Worm (Caenorhabditis elegans): ENCODE measurements around the gene T06A1.1.

Gene T06A1.1

DNA sequence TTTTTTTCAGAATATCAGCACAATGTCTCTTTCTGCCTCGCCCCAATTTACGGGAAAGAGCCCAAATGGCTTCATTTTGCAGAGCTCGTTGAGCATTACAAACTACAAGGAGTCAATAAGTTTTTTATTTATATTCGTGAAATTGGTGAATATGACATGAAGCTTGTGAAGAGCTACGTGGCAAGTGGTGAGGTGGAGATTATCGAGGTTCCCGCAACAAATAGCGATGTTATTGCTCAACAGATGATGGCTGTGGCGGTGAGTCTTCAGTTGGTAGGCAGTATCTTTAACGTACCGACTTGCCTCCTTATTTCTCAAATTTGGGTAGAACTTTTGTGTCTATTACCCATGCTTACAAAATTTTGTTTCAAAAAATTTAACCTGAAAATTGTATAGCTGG, 3.1 kb upstream of the T06A1.1 start:
- TF ChIP-seq sdc-2 (tag; optimal IDR thresholded peaks at IDR 0.05) (no peak), hlh-6 (tag; optimal IDR thresholded peaks at IDR 0.05) (no peak), ahr-1 (tag; optimal IDR thresholded peaks at IDR 0.05) (no peak), eyg-1 (tag; optimal IDR thresholded peaks at IDR 0.05) (no peak), ceh-6 (GFP tag; optimal IDR thresholded peaks at IDR 0.05) (no peak), tbx-2 (tag; optimal IDR thresholded peaks at IDR 0.05) (no peak), K09A11.1 (tag; optimal IDR thresholded peaks at IDR 0.05; ENCODE audit: insufficient read depth) (no peak), T23F11.4 (GFP tag; optimal IDR thresholded peaks at IDR 0.05) (no peak), nhr-11 (tag; optimal IDR thresholded peaks at IDR 0.05) (no peak), pax-1 (tag; optimal IDR thresholded peaks at IDR 0.05) (no peak), syd-9 (tag; optimal IDR thresholded peaks at IDR 0.05) (no peak), ceh-30 (tag; optimal IDR thresholded peaks at IDR 0.05) (no peak)

DNA sequence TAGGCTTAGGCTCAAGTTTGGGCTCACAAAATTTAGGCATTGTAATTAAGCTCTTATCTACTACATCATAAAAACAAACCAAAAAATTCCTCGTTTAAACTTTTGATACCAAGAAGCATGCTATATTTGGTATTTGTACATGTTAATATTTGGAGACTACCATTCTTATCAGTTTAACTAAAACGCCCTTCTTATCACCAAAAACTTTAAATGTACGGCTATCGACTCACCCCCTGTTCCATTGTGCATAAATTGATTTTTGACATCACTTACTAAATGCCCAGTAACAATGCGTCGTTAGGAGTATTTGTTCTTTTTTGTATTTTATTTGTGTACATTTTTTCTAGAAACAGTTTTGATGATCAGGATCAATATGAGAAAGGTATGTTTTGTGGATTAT, 1.6 kb upstream of the T06A1.1 start, which contains the start of gene T06A1.5:
Gene T06A1.5, plus strand, starts transcription at position 209 of the 400 bp plus-strand sequence.
- TF ChIP-seq gmeb-2 (tag; optimal IDR thresholded peaks at IDR 0.05) (no peak), elt-2 (tag; optimal IDR thresholded peaks at IDR 0.05) (peak; percentile 70)

DNA sequence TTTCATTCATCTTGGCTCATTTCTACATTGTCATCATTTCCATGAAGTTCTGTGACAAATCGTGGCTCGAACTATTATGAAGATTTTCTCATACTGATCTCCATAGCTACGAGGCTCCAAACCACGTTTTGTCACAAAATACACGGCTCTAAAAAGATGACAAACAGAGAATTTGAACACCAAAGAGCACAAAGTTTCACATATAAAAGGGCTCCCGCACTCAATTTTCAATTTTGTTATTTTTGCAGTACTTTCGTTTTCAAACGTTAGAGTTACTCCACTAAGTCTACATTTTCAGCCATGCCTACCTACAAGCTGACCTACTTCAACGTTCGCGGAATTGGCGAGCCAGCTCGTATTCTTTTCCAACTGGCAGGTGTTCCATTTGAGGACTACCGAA, 4.1 kb downstream of the T06A1.1 start, which contains the start of gene gst-37:
Gene gst-37, plus strand, starts transcription at position 301 of the 400 bp plus-strand sequence.
- TF ChIP-seq unc-55 (GFP tag; optimal IDR thresholded peaks at IDR 0.05): no peak
- no peak for TF ChIP-seq syd-9 (tag; optimal IDR thresholded peaks at IDR 0.05)
- TF ChIP-seq ceh-34 (tag; optimal IDR thresholded peaks at IDR 0.05): no peak
- no peak for TF ChIP-seq ceh-22 (tag; optimal IDR thresholded peaks at IDR 0.05)
- no peak for TF ChIP-seq che-1 (tag; optimal IDR thresholded peaks at IDR 0.05)
- TF ChIP-seq pha-4 (tag; optimal IDR thresholded peaks at IDR 0.05): no peak
- no peak for TF ChIP-seq fax-1 (tag; optimal IDR thresholded peaks at IDR 0.05)
- TF ChIP-seq C08G9.2 (tag; optimal IDR thresholded peaks at IDR 0.05): no peak
- no peak for TF ChIP-seq unc-42 (tag; optimal IDR thresholded peaks at IDR 0.05)
- no peak for TF ChIP-seq elt-2 (tag; optimal IDR thresholded peaks at IDR 0.05)
- TF ChIP-seq fkh-10 (GFP tag; optimal IDR thresholded peaks at IDR 0.05): no peak
- TF ChIP-seq dmd-4 (tag; optimal IDR thresholded peaks at IDR 0.05; ENCODE audit: borderline replicate concordance): no peak
- TF ChIP-seq pqm-1 (tag; optimal IDR thresholded peaks at IDR 0.05): no peak
- no peak for TF ChIP-seq tbx-2 (tag; optimal IDR thresholded peaks at IDR 0.05)
- no peak for TF ChIP-seq hlh-30 (tag; optimal IDR thresholded peaks at IDR 0.05; ENCODE audit: insufficient read depth)
- no peak for TF ChIP-seq hlh-13 (GFP tag; optimal IDR thresholded peaks at IDR 0.05)
- TF ChIP-seq F13H6.1 (tag; optimal IDR thresholded peaks at IDR 0.05): no peak
- no peak for TF ChIP-seq eyg-1 (tag; optimal IDR thresholded peaks at IDR 0.05)
- TF ChIP-seq sox-4 (tag; optimal IDR thresholded peaks at IDR 0.05): no peak

DNA sequence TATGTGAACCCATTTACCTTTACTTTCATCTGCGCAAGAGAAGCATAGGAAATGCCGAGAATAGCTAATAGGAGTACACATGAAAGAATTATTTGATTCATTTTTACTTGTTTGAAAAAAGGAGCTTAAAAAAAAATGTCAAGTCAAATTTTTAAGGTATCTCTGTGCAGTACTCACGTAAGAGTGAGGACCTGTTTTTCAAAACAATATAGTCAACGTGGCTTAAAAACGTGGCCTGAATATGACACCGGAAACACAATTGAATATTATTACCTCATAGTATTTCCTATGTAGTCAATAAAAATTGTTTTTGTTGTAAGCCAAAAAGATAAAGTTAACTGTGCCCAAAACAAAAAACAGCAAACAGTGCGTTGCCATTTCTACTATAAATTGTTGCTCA, 5.3 kb downstream of the T06A1.1 start, which contains the start of gene Y32G9A.12:
Gene Y32G9A.12, minus strand, starts transcription at position 101 of the 400 bp plus-strand sequence.
- no peak for TF ChIP-seq lim-6 (tag; optimal IDR thresholded peaks at IDR 0.05)
- no peak for TF ChIP-seq che-1 (tag; optimal IDR thresholded peaks at IDR 0.05)
- TF ChIP-seq zip-5 (tag; optimal IDR thresholded peaks at IDR 0.05): no peak
- no peak for TF ChIP-seq tbx-2 (tag; optimal IDR thresholded peaks at IDR 0.05)
- TF ChIP-seq pax-1 (tag; optimal IDR thresholded peaks at IDR 0.05): no peak
- TF ChIP-seq eyg-1 (tag; optimal IDR thresholded peaks at IDR 0.05): no peak
- no peak for TF ChIP-seq hlh-30 (tag; optimal IDR thresholded peaks at IDR 0.05; ENCODE audit: insufficient read depth)
- no peak for TF ChIP-seq dmd-4 (tag; optimal IDR thresholded peaks at IDR 0.05; ENCODE audit: borderline replicate concordance)
- no peak for TF ChIP-seq gmeb-2 (tag; optimal IDR thresholded peaks at IDR 0.05)
- no peak for TF ChIP-seq syd-9 (tag; optimal IDR thresholded peaks at IDR 0.05)
- TF ChIP-seq sdc-2 (tag; optimal IDR thresholded peaks at IDR 0.05): no peak
- TF ChIP-seq npax-4 (tag; optimal IDR thresholded peaks at IDR 0.05): no peak
- no peak for TF ChIP-seq madf-2 (tag; optimal IDR thresholded peaks at IDR 0.05)
- no peak for TF ChIP-seq F13H6.1 (tag; optimal IDR thresholded peaks at IDR 0.05)
- no peak for TF ChIP-seq ttx-3 (tag; optimal IDR thresholded peaks at IDR 0.05)
- TF ChIP-seq hlh-15 (tag; optimal IDR thresholded peaks at IDR 0.05): no peak
- TF ChIP-seq ahr-1 (tag; optimal IDR thresholded peaks at IDR 0.05): no peak
- TF ChIP-seq mec-3 (tag; optimal IDR thresholded peaks at IDR 0.05; ENCODE audit: borderline replicate concordance): no peak
